Fruit fly (Drosophila melanogaster): ENCODE data around the gene CG10413.

dm6 chr2L:18620153-18620552 is 15.1 kb upstream of the CG10413 start:
- no peak for TF ChIP-seq psq (optimal IDR thresholded peaks at IDR 0.05)
- TF ChIP-seq Sin3A (optimal IDR thresholded peaks at IDR 0.05): no peak
- TF ChIP-seq Myc (optimal IDR thresholded peaks at IDR 0.05): no peak
- TF ChIP-seq insv (optimal IDR thresholded peaks at IDR 0.05): no peak
- TF ChIP-seq h (optimal IDR thresholded peaks at IDR 0.05): no peak

All from Kc167 (cell line).